Fruit fly (Drosophila melanogaster) whole organism, embryonic: ENCODE results near the gene Phyhd1.
A peak's percentile ranks its signal among the peaks of the same experiment; 100 is the strongest.

Experiments used
- B-H2 ChIP-seq: fragments of 200-800 bp; sonication (Bioruptor generic); optimal IDR thresholded peaks from 2 replicates; lab custom pipeline; 2018; ENCODE audit warnings: missing biosample characterization, mild to moderate bottlenecking, missing genetic modification characterization
- Bdp1 ChIP-seq: fragments of 200-800 bp; sonication (Bioruptor generic); optimal IDR thresholded peaks from 3 replicates; lab custom pipeline; 2016; ENCODE audit warnings: missing biosample characterization, missing genetic modification characterization
- BtbVII ChIP-seq: fragments of 200-800 bp; sonication (Bioruptor generic); optimal IDR thresholded peaks from 3 replicates; lab custom pipeline; 2017; ENCODE audit warnings: missing biosample characterization, mild to moderate bottlenecking, missing genetic modification characterization
- CG10366 ChIP-seq: fragments of 200-800 bp; sonication (Bioruptor generic); IDR thresholded peaks from 2 replicates; pipeline ENCODE4 v1.3.6; 2022; ENCODE audit warnings: missing biosample characterization, missing genetic modification characterization
- CG12299 ChIP-seq: fragments of 200-800 bp; sonication (Bioruptor generic); optimal IDR thresholded peaks from 2 replicates; lab custom pipeline; 2018; ENCODE audit warnings: missing biosample characterization, mild to moderate bottlenecking, missing genetic modification characterization
- CG12391 ChIP-seq: fragments of 200-800 bp; sonication (Bioruptor generic); optimal IDR thresholded peaks from 3 replicates; lab custom pipeline; 2018; ENCODE audit warnings: missing biosample characterization, mild to moderate bottlenecking, missing genetic modification characterization, moderate library complexity
- CG12769 ChIP-seq: fragments of 200-800 bp; sonication (Bioruptor generic); optimal IDR thresholded peaks from 2 replicates; lab custom pipeline; 2019; ENCODE audit warnings: missing biosample characterization, mild to moderate bottlenecking, missing genetic modification characterization, moderate library complexity
- CG13287 ChIP-seq: fragments of 200-800 bp; sonication (Bioruptor generic); IDR thresholded peaks from 2 replicates; pipeline ENCODE4 v1.3.6; 2022; ENCODE audit warnings: missing biosample characterization, missing genetic modification characterization; ENCODE audit not compliant: partially characterized antibody
- CG1647 ChIP-seq: fragments of 200-800 bp; sonication (Bioruptor generic); optimal IDR thresholded peaks from 3 replicates; lab custom pipeline; 2016; ENCODE audit warnings: missing biosample characterization, missing genetic modification characterization
- CG16813 ChIP-seq: fragments of 200-800 bp; sonication (Bioruptor generic); IDR thresholded peaks from 3 replicates; pipeline ENCODE4 v1.3.6; 2022; ENCODE audit warnings: missing biosample characterization, missing genetic modification characterization; ENCODE audit not compliant: partially characterized antibody
- CG18764 ChIP-seq: fragments of 200-800 bp; sonication (Bioruptor generic); optimal IDR thresholded peaks from 3 replicates; lab custom pipeline; 2016; ENCODE audit warnings: missing biosample characterization, missing genetic modification characterization
- CG2116 ChIP-seq: fragments of 200-800 bp; sonication (Bioruptor generic); optimal IDR thresholded peaks from 3 replicates; lab custom pipeline; 2018; ENCODE audit warnings: missing biosample characterization, mild to moderate bottlenecking, missing genetic modification characterization
- CG2678 ChIP-seq: fragments of 200-800 bp; sonication (Bioruptor generic); optimal IDR thresholded peaks from 3 replicates; lab custom pipeline; 2019; ENCODE audit warnings: missing biosample characterization, mild to moderate bottlenecking, missing genetic modification characterization, moderate library complexity
- CG2712 ChIP-seq: fragments of 200-800 bp; optimal IDR thresholded peaks from 3 replicates; lab custom pipeline; 2019; ENCODE audit warnings: missing biosample characterization, mild to moderate bottlenecking, missing genetic modification characterization, moderate library complexity
- CG2875 ChIP-seq: fragments of 200-800 bp; sonication (Bioruptor generic); optimal IDR thresholded peaks from 2 replicates; lab custom pipeline; 2017; ENCODE audit warnings: missing biosample characterization, mild to moderate bottlenecking, missing genetic modification characterization, missing genetic modification reagents
- CG4424 ChIP-seq: fragments of 200-800 bp; sonication (Bioruptor generic); optimal IDR thresholded peaks from 3 replicates; lab custom pipeline; 2016; ENCODE audit warnings: missing biosample characterization, missing genetic modification characterization
- CG7839 ChIP-seq: fragments of 200-800 bp; sonication (Bioruptor generic); optimal IDR thresholded peaks from 3 replicates; lab custom pipeline; 2018; ENCODE audit warnings: missing biosample characterization, mild to moderate bottlenecking, missing genetic modification characterization, moderate library complexity
- CG7987 ChIP-seq: fragments of 200-800 bp; sonication (Bioruptor generic); optimal IDR thresholded peaks from 2 replicates; lab custom pipeline; 2018; ENCODE audit warnings: missing biosample characterization, mild to moderate bottlenecking, missing genetic modification characterization, moderate library complexity
- CG8290 ChIP-seq, 3 experiments: fragments of 200-800 bp; sonication (Bioruptor generic); optimal IDR thresholded peaks; 2 replicates each; lab custom pipeline; 2016 to 2019; ENCODE audit warnings: missing biosample characterization in 3 of 3, missing genetic modification characterization in 3 of 3, mild to moderate bottlenecking in 2 of 3, moderate library complexity in 1 of 3
- Dp ChIP-seq: fragments of 200-800 bp; sonication (Bioruptor generic); optimal IDR thresholded peaks from 2 replicates; lab custom pipeline; 2018; ENCODE audit warnings: missing biosample characterization, mild to moderate bottlenecking, missing genetic modification characterization, moderate library complexity
- E2f2 ChIP-seq: fragments of 200-800 bp; sonication (Bioruptor generic); IDR thresholded peaks from 2 replicates; pipeline ENCODE4 v1.3.6; 2022; ENCODE audit warnings: missing biosample characterization, missing genetic modification characterization
- ERR ChIP-seq: fragments of 200-800 bp; sonication (Bioruptor generic); optimal IDR thresholded peaks from 2 replicates; lab custom pipeline; 2016; ENCODE audit warnings: missing biosample characterization, missing genetic modification characterization
- Ets65A ChIP-seq: fragments of 200-800 bp; sonication (Bioruptor generic); peaks from one replicate; lab custom pipeline; 2016; ENCODE audit warnings: missing biosample characterization, missing genetic modification characterization
- Hmr ChIP-seq: fragments of 200-800 bp; sonication (Bioruptor generic); optimal IDR thresholded peaks from 3 replicates; lab custom pipeline; 2017; ENCODE audit warnings: mild to moderate bottlenecking, missing biosample characterization, missing genetic modification reagents, missing genetic modification characterization
- Hr51 ChIP-seq, 2 experiments: fragments of 200-800 bp; sonication (Bioruptor generic); optimal IDR thresholded peaks; 2 replicates in 1 of 2; 3 replicates in 1 of 2; lab custom pipeline; 2016 to 2018; ENCODE audit warnings: missing biosample characterization in 2 of 2, missing genetic modification characterization in 2 of 2, mild to moderate bottlenecking in 1 of 2, moderate library complexity in 1 of 2
- Jarid2 ChIP-seq: fragments of 200-800 bp; sonication (Bioruptor generic); optimal IDR thresholded peaks from 3 replicates; lab custom pipeline; 2017; ENCODE audit warnings: mild to moderate bottlenecking, missing biosample characterization, missing genetic modification reagents, missing genetic modification characterization
- NfI ChIP-seq: fragments of 200-800 bp; sonication (Bioruptor generic); optimal IDR thresholded peaks from 3 replicates; lab custom pipeline; 2018; ENCODE audit warnings: missing biosample characterization, mild to moderate bottlenecking, missing genetic modification characterization, moderate library complexity
- Pdp1 ChIP-seq, 2 experiments: fragments of 200-800 bp; sonication (Bioruptor generic); optimal IDR thresholded peaks; 3 replicates each; lab custom pipeline; 2016; ENCODE audit warnings: missing biosample characterization in 2 of 2, missing genetic modification characterization in 2 of 2, mild to moderate bottlenecking in 1 of 2, moderate library complexity in 1 of 2
- Side ChIP-seq: fragments of 200-800 bp; sonication (Bioruptor generic); optimal IDR thresholded peaks from 2 replicates; lab custom pipeline; 2016; ENCODE audit warnings: missing biosample characterization, missing genetic modification characterization
- Six4 ChIP-seq: fragments of 200-800 bp; sonication (Bioruptor generic); optimal IDR thresholded peaks from 2 replicates; lab custom pipeline; 2016; ENCODE audit warnings: missing biosample characterization, missing genetic modification characterization
- Xrp1 ChIP-seq: fragments of 200-800 bp; sonication (Bioruptor generic); IDR thresholded peaks from 2 replicates; pipeline ENCODE4 v1.3.6; 2022; ENCODE audit warnings: missing biosample characterization, missing genetic modification characterization
- aop ChIP-seq: fragments of 200-800 bp; sonication (Bioruptor generic); IDR thresholded peaks from 2 replicates; pipeline ENCODE4 v1.3.6; 2022; ENCODE audit warnings: missing biosample characterization, missing genetic modification characterization
- caup ChIP-seq: fragments of 200-800 bp; sonication (Bioruptor generic); optimal IDR thresholded peaks from 3 replicates; lab custom pipeline; 2017; ENCODE audit warnings: missing biosample characterization, mild to moderate bottlenecking, missing genetic modification characterization, moderate library complexity; ENCODE audit not compliant: severe bottlenecking
- chif ChIP-seq, 2 experiments: fragments of 200-800 bp; sonication (Bioruptor generic); optimal IDR thresholded peaks; 3 replicates each; lab custom pipeline; 2016; ENCODE audit warnings: missing biosample characterization in 2 of 2, missing genetic modification characterization in 2 of 2
- corto ChIP-seq: fragments of 200-800 bp; sonication (Bioruptor generic); optimal IDR thresholded peaks from 2 replicates; lab custom pipeline; 2016; ENCODE audit warnings: missing biosample characterization, mild to moderate bottlenecking, missing genetic modification characterization, moderate library complexity
- ewg ChIP-seq: fragments of 200-800 bp; sonication (Bioruptor generic); optimal IDR thresholded peaks from 3 replicates; lab custom pipeline; 2017; ENCODE audit warnings: mild to moderate bottlenecking, missing biosample characterization, missing genetic modification reagents, missing genetic modification characterization
- inv ChIP-seq: fragments of 200-800 bp; sonication (Bioruptor generic); IDR thresholded peaks from 2 replicates; pipeline ENCODE4 v1.3.6; 2022; ENCODE audit warnings: missing biosample characterization, missing genetic modification characterization; ENCODE audit not compliant: partially characterized antibody
- mirr ChIP-seq: fragments of 200-800 bp; sonication (Bioruptor generic); optimal IDR thresholded peaks from 3 replicates; lab custom pipeline; 2018; ENCODE audit warnings: missing biosample characterization, mild to moderate bottlenecking, missing genetic modification characterization
- mld ChIP-seq: fragments of 200-800 bp; sonication (Bioruptor generic); IDR thresholded peaks from 3 replicates; pipeline ENCODE4 v1.3.6; 2022; ENCODE audit warnings: missing biosample characterization, missing genetic modification characterization; ENCODE audit not compliant: partially characterized antibody
- nerfin-2 ChIP-seq: fragments of 200-800 bp; sonication (Bioruptor generic); IDR thresholded peaks from 2 replicates; pipeline ENCODE4 v1.3.6; 2022; ENCODE audit warnings: missing biosample characterization, missing genetic modification characterization; ENCODE audit not compliant: partially characterized antibody
- pho ChIP-seq: fragments of 200-800 bp; sonication (Bioruptor generic); optimal IDR thresholded peaks from 2 replicates; lab custom pipeline; 2016; ENCODE audit warnings: missing biosample characterization, missing genetic modification characterization
- pros ChIP-seq: fragments of 200-800 bp; sonication (Bioruptor generic); optimal IDR thresholded peaks from 3 replicates; lab custom pipeline; 2019; ENCODE audit warnings: missing biosample characterization, mild to moderate bottlenecking, missing genetic modification characterization, moderate library complexity
- ranshi ChIP-seq: fragments of 200-800 bp; sonication (Bioruptor generic); IDR thresholded peaks from 2 replicates; pipeline ENCODE4 v1.3.6; 2022; ENCODE audit warnings: missing biosample characterization, missing genetic modification characterization
- seq ChIP-seq: fragments of 200-800 bp; sonication (Bioruptor generic); IDR thresholded peaks from 2 replicates; pipeline ENCODE4 v1.3.6; 2022; ENCODE audit warnings: missing biosample characterization, missing genetic modification characterization
- shn ChIP-seq: fragments of 200-800 bp; sonication (Bioruptor generic); optimal IDR thresholded peaks from 3 replicates; lab custom pipeline; 2016; ENCODE audit warnings: missing biosample characterization, missing genetic modification characterization
- slbo ChIP-seq: fragments of 200-800 bp; sonication (Bioruptor generic); IDR thresholded peaks from 2 replicates; pipeline ENCODE4 v1.3.6; 2022; ENCODE audit warnings: missing biosample characterization, missing genetic modification characterization
- sug ChIP-seq: fragments of 200-800 bp; optimal IDR thresholded peaks from 2 replicates; lab custom pipeline; 2019; ENCODE audit warnings: missing biosample characterization, mild to moderate bottlenecking, missing genetic modification characterization, moderate library complexity
- unc-4 ChIP-seq: fragments of 200-800 bp; sonication (Bioruptor generic); IDR thresholded peaks from 2 replicates; pipeline ENCODE4 v1.3.6; 2022; ENCODE audit warnings: missing biosample characterization, missing genetic modification characterization; ENCODE audit not compliant: partially characterized antibody

Phyhd1 gene

DNA sequence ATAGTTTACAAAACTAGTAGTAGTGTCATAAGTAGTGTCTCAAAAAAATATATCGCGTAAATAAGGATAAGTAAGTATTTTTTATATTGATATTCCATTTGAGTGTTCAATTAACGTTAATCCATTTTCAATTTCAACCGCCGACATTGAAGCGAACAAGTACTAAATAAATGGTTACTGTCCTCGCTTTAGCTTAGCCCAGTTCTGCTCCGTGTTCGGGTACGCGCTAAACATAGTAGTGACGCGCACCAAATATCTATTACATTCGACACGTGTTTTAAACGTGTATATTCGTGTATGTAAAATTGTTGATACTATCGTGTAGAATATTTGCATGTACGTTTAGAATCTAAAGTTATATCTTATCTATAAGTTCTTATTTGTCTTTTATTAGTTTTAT lies 5.6 kb downstream of the Phyhd1 start (continued):
- TF ChIP-seq pros (GFP tag; lab: Kevin White, UChicago), result no peak
- peak; percentile 59 for TF ChIP-seq CG12769 (tag; lab: Kevin White, UChicago)
- TF ChIP-seq corto (GFP tag; lab: Kevin White, UChicago), result no peak
- peak; percentile 85 for TF ChIP-seq inv (GFP tag; lab: Robert Waterston, UW)
- peak; percentile 30 for TF ChIP-seq Jarid2 (GFP tag; lab: Kevin White, UChicago)
- no peak for TF ChIP-seq Xrp1 (GFP tag; lab: Robert Waterston, UW)
- TF ChIP-seq ranshi (GFP tag; lab: Robert Waterston, UW), result no peak
- peak; percentile 50 for TF ChIP-seq Side
- TF ChIP-seq sug, result peak; percentile 43
- no peak for TF ChIP-seq slbo (GFP tag; lab: Robert Waterston, UW)
- TF ChIP-seq CG2875 (GFP tag; lab: Kevin White, UChicago), result no peak
- peak; percentile 70 for TF ChIP-seq CG7987
- peak; percentile 83 for TF ChIP-seq unc-4 (GFP tag; lab: Robert Waterston, UW)
- TF ChIP-seq Dp, result peak; percentile 71
- peak; percentile 44 for TF ChIP-seq CG1647 (GFP tag; lab: Kevin White, UChicago)
- peak; percentile 72 for TF ChIP-seq CG8290 (GFP tag; optimal IDR thresholded peaks at IDR 0.05; lab: Kevin White, UChicago)
- peak in 1 of 2 experiments; percentile 92 for TF ChIP-seq CG8290 (tag; optimal IDR thresholded peaks at IDR 0.05; lab: Kevin White, UChicago)
- TF ChIP-seq CG7839, result peak; percentile 30
- TF ChIP-seq ERR (GFP tag; lab: Kevin White, UChicago), result peak; percentile 27
- TF ChIP-seq CG16813, result peak; percentile 81
- TF ChIP-seq CG2116 (GFP tag; lab: Kevin White, UChicago), result peak; percentile 19
- TF ChIP-seq nerfin-2 (GFP tag; lab: Robert Waterston, UW), result peak; percentile 49
- TF ChIP-seq seq (GFP tag; lab: Robert Waterston, UW), result no peak
- TF ChIP-seq chif (GFP tag; optimal IDR thresholded peaks at IDR 0.05; lab: Kevin White, UChicago), result peak; percentile 22 to 38
- peak; percentile 94 for TF ChIP-seq Ets65A
- TF ChIP-seq mld (GFP tag; lab: Robert Waterston, UW), result peak; percentile 46; the same call in 1 of the 3 replicates
- peak; percentile 31 for TF ChIP-seq shn (GFP tag; lab: Kevin White, UChicago)
- TF ChIP-seq Bdp1 (GFP tag; lab: Kevin White, UChicago), result no peak
- peak; percentile 24 for TF ChIP-seq BtbVII (GFP tag; lab: Kevin White, UChicago)
- peak; percentile 65 for TF ChIP-seq CG2712
- peak; percentile 30 for TF ChIP-seq CG12391 (tag; lab: Kevin White, UChicago)
- peak; percentile 1 for TF ChIP-seq NfI
- peak; percentile 88 for TF ChIP-seq Hmr
- peak; percentile 80 for TF ChIP-seq E2f2
- TF ChIP-seq CG13287 (GFP tag; lab: Robert Waterston, UW), result peak; percentile 92
- TF ChIP-seq ewg (GFP tag; lab: Kevin White, UChicago), result no peak
- TF ChIP-seq Hr51 (GFP tag; optimal IDR thresholded peaks at IDR 0.05; lab: Kevin White, UChicago), result peak in 1 of 2 experiments; percentile 40
- TF ChIP-seq pho (GFP tag; lab: Kevin White, UChicago), result peak; percentile 62
- peak; percentile 35 for TF ChIP-seq CG2678 (tag; lab: Kevin White, UChicago)
- TF ChIP-seq aop (GFP tag; lab: Robert Waterston, UW), result no peak
- TF ChIP-seq caup (GFP tag; lab: Kevin White, UChicago), result peak; percentile 73
- peak in 1 of 2 experiments; percentile 18 for TF ChIP-seq Pdp1 (GFP tag; optimal IDR thresholded peaks at IDR 0.05; lab: Kevin White, UChicago)
- TF ChIP-seq CG4424 (GFP tag; lab: Kevin White, UChicago), result peak; percentile 24
- TF ChIP-seq CG18764 (GFP tag; lab: Kevin White, UChicago), result no peak
- TF ChIP-seq Six4 (GFP tag; lab: Kevin White, UChicago), result no peak
- TF ChIP-seq CG12299 (tag; lab: Kevin White, UChicago), result no peak
- peak; percentile 32 for TF ChIP-seq B-H2 (GFP tag; lab: Kevin White, UChicago)
- TF ChIP-seq CG10366 (GFP tag; lab: Robert Waterston, UW), result no peak
- TF ChIP-seq mirr (GFP tag; lab: Kevin White, UChicago), result peak; percentile 65
